Fruit fly (Drosophila melanogaster): ENCODE measurements around the gene Sgs7.

Gene Sgs7

DNA sequence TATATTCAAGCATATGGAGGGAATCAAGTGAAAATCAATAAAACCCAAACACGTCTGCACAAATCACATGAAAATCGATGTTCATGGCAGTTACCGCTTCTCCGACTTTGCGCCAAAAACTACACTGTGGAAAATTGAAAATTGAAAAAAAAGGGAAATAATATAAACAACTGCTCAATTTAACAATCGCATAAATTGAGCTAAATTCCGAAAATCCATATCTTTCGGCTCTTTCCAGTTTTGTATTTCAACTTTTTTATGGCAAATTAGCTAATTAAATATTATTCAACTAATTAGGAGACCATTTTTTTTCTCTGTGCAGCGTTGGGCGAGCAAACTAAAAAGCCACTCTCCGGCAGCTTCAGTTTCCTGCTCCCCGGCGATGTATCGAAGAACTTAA lies 25.2 kb upstream of the Sgs7 start (continued):
- TF ChIP-seq pfk (GFP tag; optimal IDR thresholded peaks at IDR 0.05) (no peak), Hr78 (GFP tag; optimal IDR thresholded peaks at IDR 0.05) (no peak), gsb-n (tag; optimal IDR thresholded peaks at IDR 0.05) (no peak), CG12299 (tag; optimal IDR thresholded peaks at IDR 0.05) (no peak), CG10462 (GFP tag; optimal IDR thresholded peaks at IDR 0.05) (no peak), kah (GFP tag; optimal IDR thresholded peaks at IDR 0.05) (no peak), Camta (GFP tag; optimal IDR thresholded peaks at IDR 0.05) (no peak), Atf3 (GFP tag; optimal IDR thresholded peaks at IDR 0.05) (no peak), CG12769 (tag; optimal IDR thresholded peaks at IDR 0.05) (no peak), bab2 (GFP tag; optimal IDR thresholded peaks at IDR 0.05) (peak; percentile 30), ro (GFP tag; IDR thresholded peaks at IDR 0.05) (no peak), eyg (GFP tag; optimal IDR thresholded peaks at IDR 0.05) (no peak), CG12236 (GFP tag; optimal IDR thresholded peaks at IDR 0.05) (no peak), CG4730 (GFP tag; IDR thresholded peaks at IDR 0.05) (no peak), jigr1 (GFP tag; IDR thresholded peaks at IDR 0.05) (no peak), Lhr (GFP tag; optimal IDR thresholded peaks at IDR 0.05) (no peak), CG16779 (GFP tag; IDR thresholded peaks at IDR 0.05) (no peak), Dll (GFP tag; IDR thresholded peaks at IDR 0.05; ENCODE audit: partially characterized antibody) (no peak), CG2712 (tag; optimal IDR thresholded peaks at IDR 0.05) (peak; percentile 27), CG7745 (tag; optimal IDR thresholded peaks at IDR 0.05) (no peak), Vsx1 (GFP tag; optimal IDR thresholded peaks at IDR 0.05) (no peak), Atf6 (GFP tag; IDR thresholded peaks at IDR 0.05) (no peak), ham (GFP tag; IDR thresholded peaks at IDR 0.05) (no peak), B-H2 (GFP tag; optimal IDR thresholded peaks at IDR 0.05) (no peak), Sry-δ (GFP tag; optimal IDR thresholded peaks at IDR 0.05) (no peak), CG8924 (tag; optimal IDR thresholded peaks at IDR 0.05) (no peak), pan (optimal IDR thresholded peaks at IDR 0.05) (no peak), pan (GFP tag; optimal IDR thresholded peaks at IDR 0.05 in 1 of 2, IDR thresholded peaks at IDR 0.05 in 1 of 2) (peak in 1 of 2 experiments; percentile 44), Six4 (GFP tag; optimal IDR thresholded peaks at IDR 0.05) (no peak), CG34422 (GFP tag; IDR thresholded peaks at IDR 0.05) (no peak), ems (GFP tag; optimal IDR thresholded peaks at IDR 0.05) (no peak), pum (GFP tag; optimal IDR thresholded peaks at IDR 0.05) (no peak), CG18011 (GFP tag; optimal IDR thresholded peaks at IDR 0.05) (no peak), CG6791 (GFP tag; IDR thresholded peaks at IDR 0.05; ENCODE audit: partially characterized antibody) (no peak), CG7357 (GFP tag; IDR thresholded peaks at IDR 0.05) (no peak), Opbp (GFP tag; IDR thresholded peaks at IDR 0.05; ENCODE audit: partially characterized antibody) (no peak), wor (GFP tag; IDR thresholded peaks at IDR 0.05) (peak; percentile 11; the same call in 1 of the 2 replicates), shn (GFP tag; optimal IDR thresholded peaks at IDR 0.05) (no peak), NK7.1 (GFP tag; optimal IDR thresholded peaks at IDR 0.05) (no peak), ase (GFP tag; IDR thresholded peaks at IDR 0.05) (no peak), CG11247 (GFP tag; IDR thresholded peaks at IDR 0.05) (no peak), Lim3 (GFP tag; IDR thresholded peaks at IDR 0.05) (no peak), so (GFP tag; IDR thresholded peaks at IDR 0.05) (no peak), CHES-1-like (GFP tag; optimal IDR thresholded peaks at IDR 0.05) (no peak), lab (GFP tag; optimal IDR thresholded peaks at IDR 0.05) (peak; percentile 45), HmgZ (tag; optimal IDR thresholded peaks at IDR 0.05) (no peak), CG32772 (GFP tag; IDR thresholded peaks at IDR 0.05) (no peak), da (GFP tag; optimal IDR thresholded peaks at IDR 0.05) (no peak), Dip2 (GFP tag; IDR thresholded peaks at IDR 0.05) (no peak), CG8359 (GFP tag; optimal IDR thresholded peaks at IDR 0.05; ENCODE audit: borderline replicate concordance) (no peak), H2.0 (GFP tag; IDR thresholded peaks at IDR 0.05) (no peak), CG32532 (GFP tag; IDR thresholded peaks at IDR 0.05) (no peak; the same call in 1 of the 2 replicates), CG13296 (GFP tag; optimal IDR thresholded peaks at IDR 0.05) (peak; percentile 2)
